Fruit fly (Drosophila melanogaster): ENCODE measurements around the gene Gal.
A peak's percentile ranks its signal among the peaks of the same experiment; 100 is the strongest.

Gal gene

DNA sequence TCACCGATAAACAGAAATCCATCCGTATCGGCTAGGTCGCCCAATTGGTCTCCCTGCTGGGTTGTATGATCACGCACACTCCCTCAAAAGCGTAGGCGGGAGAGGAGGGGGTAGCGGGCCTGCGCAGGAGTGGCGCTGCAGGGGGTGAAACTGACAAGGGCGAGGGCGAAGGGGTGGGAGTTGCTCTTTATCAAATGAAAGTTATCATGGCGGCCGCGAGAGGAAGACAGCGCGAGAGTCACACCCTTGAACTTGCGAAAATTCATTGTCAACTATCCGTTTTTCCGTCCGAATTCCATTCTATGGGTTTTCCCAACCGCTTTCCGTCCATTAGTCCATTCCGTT lies 27.6 kb downstream of the Gal start:
- no peak for TF ChIP-seq Hr96 (GFP tag; optimal IDR thresholded peaks at IDR 0.05)
- TF ChIP-seq Crg-1 (GFP tag; optimal IDR thresholded peaks at IDR 0.05) = peak; percentile 17
- TF ChIP-seq CG1620 (GFP tag; optimal IDR thresholded peaks at IDR 0.05) = no peak
- no peak for TF ChIP-seq bab1 (GFP tag; optimal IDR thresholded peaks at IDR 0.05)
- no peak for TF ChIP-seq CG12768 (GFP tag; optimal IDR thresholded peaks at IDR 0.05)

DNA sequence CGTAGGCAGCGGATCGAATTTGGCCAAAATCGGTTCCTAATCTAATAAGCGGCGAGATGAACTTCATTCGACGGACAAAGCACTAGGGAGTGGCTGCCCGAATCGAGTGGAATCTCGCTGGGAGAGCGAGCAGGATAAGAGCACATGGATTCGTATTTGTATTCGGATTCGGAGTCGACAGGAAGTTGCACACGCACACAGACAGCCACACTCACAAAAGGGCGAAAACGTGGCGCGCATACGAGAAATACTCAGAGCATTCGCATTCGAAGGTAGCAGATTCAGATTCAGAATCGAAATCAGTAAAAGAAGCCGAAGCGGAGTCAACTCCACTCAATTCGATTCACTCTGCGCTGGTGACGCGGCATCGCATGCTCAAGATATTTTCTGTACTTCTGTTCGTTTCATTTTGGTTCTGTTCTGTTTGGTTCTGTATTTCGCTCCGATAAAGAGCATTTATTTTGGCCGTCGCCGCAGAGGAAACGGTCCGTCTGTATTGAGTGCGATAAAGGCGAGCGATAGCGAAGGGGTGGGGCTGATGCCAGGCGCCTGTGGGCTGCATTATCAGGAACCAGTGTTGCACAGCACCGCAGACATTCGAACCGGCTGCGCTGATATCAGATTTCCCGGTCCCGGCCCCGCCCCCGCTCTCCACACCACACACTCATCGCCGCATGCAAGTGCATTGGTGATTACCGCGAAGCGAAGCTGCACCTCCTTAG lies 28.1 kb downstream of the Gal start:
- no peak for TF ChIP-seq kay (GFP tag; ENCODE audit: borderline replicate concordance)
- TF ChIP-seq CG33017 (tag; optimal IDR thresholded peaks at IDR 0.05) = no peak
- TF ChIP-seq cic (GFP tag; optimal IDR thresholded peaks at IDR 0.05) = peak; percentile 40
- TF ChIP-seq CG7101 (tag; optimal IDR thresholded peaks at IDR 0.05) = no peak
- TF ChIP-seq cnc (optimal IDR thresholded peaks at IDR 0.05) = no peak
- TF ChIP-seq Hr96 (GFP tag; optimal IDR thresholded peaks at IDR 0.05) = no peak
- TF ChIP-seq Mnt (GFP tag; optimal IDR thresholded peaks at IDR 0.05) = peak; percentile 58
- TF ChIP-seq Crg-1 (GFP tag; optimal IDR thresholded peaks at IDR 0.05) = peak; percentile 34
- TF ChIP-seq CG1620 (GFP tag; optimal IDR thresholded peaks at IDR 0.05) = no peak
- TF ChIP-seq CG14711 (tag; optimal IDR thresholded peaks at IDR 0.05) = no peak
- TF ChIP-seq toe (GFP tag; optimal IDR thresholded peaks at IDR 0.05) = no peak
- TF ChIP-seq Clk (GFP tag; optimal IDR thresholded peaks at IDR 0.05) = no peak
- TF ChIP-seq CG5204 (GFP tag; optimal IDR thresholded peaks at IDR 0.05) = no peak
- no peak for TF ChIP-seq tj (GFP tag; optimal IDR thresholded peaks at IDR 0.05)
- TF ChIP-seq bab1 (GFP tag; optimal IDR thresholded peaks at IDR 0.05) = no peak
- no peak for TF ChIP-seq CG11617 (GFP tag; optimal IDR thresholded peaks at IDR 0.05)
- no peak for TF ChIP-seq CG7045 (GFP tag; optimal IDR thresholded peaks at IDR 0.05)
- TF ChIP-seq pad (GFP tag; optimal IDR thresholded peaks at IDR 0.05) = peak; percentile 30
- TF ChIP-seq ovo (GFP tag; optimal IDR thresholded peaks at IDR 0.05) = no peak
- TF ChIP-seq CG12768 (GFP tag; optimal IDR thresholded peaks at IDR 0.05) = peak; percentile 70

DNA sequence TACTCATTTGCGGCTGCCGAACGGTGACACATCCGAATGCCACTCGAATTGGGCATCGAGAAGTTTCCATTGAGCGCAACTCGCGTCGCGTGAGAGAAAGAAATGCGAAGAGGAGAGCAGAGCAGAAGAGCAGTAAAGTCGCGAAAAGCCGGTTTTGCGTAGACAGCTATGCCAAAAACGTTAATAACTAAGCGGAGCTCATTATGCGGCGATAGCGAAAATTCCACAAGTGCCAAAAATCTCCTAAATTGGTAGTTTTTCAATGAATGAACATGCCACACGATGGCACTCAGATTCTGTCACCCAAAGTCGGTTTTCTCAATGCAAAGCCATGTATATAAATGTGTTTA lies 28.9 kb downstream of the Gal start:
- TF ChIP-seq toe (GFP tag; optimal IDR thresholded peaks at IDR 0.05) = no peak
- TF ChIP-seq Mnt (GFP tag; optimal IDR thresholded peaks at IDR 0.05) = no peak
- TF ChIP-seq kay (GFP tag; ENCODE audit: borderline replicate concordance) = peak; percentile 91
- no peak for TF ChIP-seq ovo (GFP tag; optimal IDR thresholded peaks at IDR 0.05)
- no peak for TF ChIP-seq CG33017 (tag; optimal IDR thresholded peaks at IDR 0.05)

DNA sequence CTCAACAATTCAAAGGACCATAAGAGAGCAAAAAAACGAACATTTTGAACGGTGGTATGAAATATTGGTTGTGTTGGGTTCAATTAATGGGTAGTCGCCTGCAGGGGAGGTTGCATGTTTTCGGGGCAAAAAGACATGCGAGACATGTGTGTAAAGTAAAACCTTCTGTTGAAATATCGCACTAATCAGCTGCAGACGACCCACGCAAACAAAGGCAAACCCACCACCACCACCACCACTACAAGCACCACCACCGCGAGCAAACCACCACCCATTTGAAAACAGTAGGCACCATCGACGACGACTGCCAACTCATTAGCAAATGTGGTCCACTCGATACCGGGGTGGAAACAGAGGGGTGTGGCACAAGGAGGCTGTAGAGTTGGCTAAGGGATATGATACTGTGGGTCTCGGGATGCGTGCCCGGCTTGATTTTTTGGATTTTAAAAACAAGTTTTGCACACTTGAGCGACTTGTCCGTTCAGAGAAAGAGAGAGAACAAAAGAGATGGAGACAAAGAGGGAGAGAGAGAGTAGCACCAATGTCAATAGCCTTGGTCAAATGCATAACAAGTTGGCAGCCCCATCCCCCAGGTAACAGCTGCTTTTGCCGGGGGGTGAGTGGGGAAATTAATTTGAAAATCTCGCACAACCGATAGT lies 29.4 kb downstream of the Gal start:
- TF ChIP-seq CG11617 (GFP tag; optimal IDR thresholded peaks at IDR 0.05) = no peak
- TF ChIP-seq cnc (optimal IDR thresholded peaks at IDR 0.05) = no peak
- TF ChIP-seq tj (GFP tag; optimal IDR thresholded peaks at IDR 0.05) = no peak
- no peak for TF ChIP-seq CG33017 (tag; optimal IDR thresholded peaks at IDR 0.05)
- no peak for TF ChIP-seq CG12768 (GFP tag; optimal IDR thresholded peaks at IDR 0.05)
- TF ChIP-seq CG7045 (GFP tag; optimal IDR thresholded peaks at IDR 0.05) = no peak
- peak; percentile 8 for TF ChIP-seq Crg-1 (GFP tag; optimal IDR thresholded peaks at IDR 0.05)
- TF ChIP-seq pad (GFP tag; optimal IDR thresholded peaks at IDR 0.05) = peak; percentile 47
- no peak for TF ChIP-seq Clk (GFP tag; optimal IDR thresholded peaks at IDR 0.05)
- TF ChIP-seq CG5204 (GFP tag; optimal IDR thresholded peaks at IDR 0.05) = no peak
- no peak for TF ChIP-seq bab1 (GFP tag; optimal IDR thresholded peaks at IDR 0.05)
- no peak for TF ChIP-seq ovo (GFP tag; optimal IDR thresholded peaks at IDR 0.05)
- TF ChIP-seq Mnt (GFP tag; optimal IDR thresholded peaks at IDR 0.05) = no peak
- no peak for TF ChIP-seq CG7101 (tag; optimal IDR thresholded peaks at IDR 0.05)
- peak; percentile 4 for TF ChIP-seq CG1620 (GFP tag; optimal IDR thresholded peaks at IDR 0.05)
- no peak for TF ChIP-seq Hr96 (GFP tag; optimal IDR thresholded peaks at IDR 0.05)
- TF ChIP-seq cic (GFP tag; optimal IDR thresholded peaks at IDR 0.05) = peak; percentile 48
- TF ChIP-seq kay (GFP tag; ENCODE audit: borderline replicate concordance) = no peak

DNA sequence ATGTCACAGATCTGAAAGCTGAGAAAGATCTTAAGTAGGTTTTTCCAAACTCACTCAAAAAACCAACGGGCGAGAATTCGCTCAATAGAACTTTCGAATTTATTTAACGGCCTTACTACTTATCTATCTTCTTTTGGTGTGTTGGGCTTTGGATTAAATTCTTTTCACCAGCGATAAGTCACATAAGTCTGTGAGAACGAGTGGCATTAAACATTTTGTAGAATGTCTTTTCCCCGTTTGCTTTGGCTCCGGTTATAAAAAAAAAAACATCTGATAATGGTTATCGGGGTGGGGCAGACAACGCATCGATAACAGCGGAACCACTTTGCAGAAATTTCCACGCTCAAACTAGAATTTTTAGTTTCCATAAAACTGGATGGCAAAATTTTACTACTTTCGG lies 31.0 kb downstream of the Gal start:
- TF ChIP-seq CG7101 (tag; optimal IDR thresholded peaks at IDR 0.05) = no peak
- no peak for TF ChIP-seq CG11617 (GFP tag; optimal IDR thresholded peaks at IDR 0.05)
- TF ChIP-seq kay (GFP tag; ENCODE audit: borderline replicate concordance) = no peak
- TF ChIP-seq bab1 (GFP tag; optimal IDR thresholded peaks at IDR 0.05) = no peak
- no peak for TF ChIP-seq CG1620 (GFP tag; optimal IDR thresholded peaks at IDR 0.05)
- no peak for TF ChIP-seq Mnt (GFP tag; optimal IDR thresholded peaks at IDR 0.05)
- no peak for TF ChIP-seq CG12768 (GFP tag; optimal IDR thresholded peaks at IDR 0.05)

DNA sequence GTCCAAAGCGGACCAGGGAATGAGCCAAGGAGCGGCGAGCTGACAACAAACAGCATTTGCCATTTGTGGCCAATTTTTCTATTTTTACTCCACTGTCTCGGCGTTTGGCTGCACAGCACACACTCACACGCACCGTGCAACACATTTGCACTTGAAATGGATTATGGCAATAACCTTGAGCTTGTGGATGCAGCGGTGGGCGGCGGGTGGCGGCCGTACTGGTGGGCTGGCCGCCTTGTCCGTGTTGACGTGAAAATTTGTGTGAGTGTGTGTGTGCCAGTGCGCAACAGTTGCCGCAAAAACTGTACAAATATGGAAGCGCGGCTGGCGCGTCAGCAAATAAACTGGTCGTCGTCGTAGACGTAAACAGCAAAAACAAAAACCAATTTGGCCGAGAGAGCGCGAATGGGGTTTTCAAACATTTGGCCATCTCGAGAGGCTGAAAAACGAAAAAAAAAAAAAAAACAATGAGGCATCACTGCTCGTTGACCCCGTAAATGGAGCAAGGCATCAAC lies 31.5 kb downstream of the Gal start:
- TF ChIP-seq toe (GFP tag; optimal IDR thresholded peaks at IDR 0.05) (no peak), CG1620 (GFP tag; optimal IDR thresholded peaks at IDR 0.05) (no peak), CG12768 (GFP tag; optimal IDR thresholded peaks at IDR 0.05) (no peak), tj (GFP tag; optimal IDR thresholded peaks at IDR 0.05) (peak; percentile 26), Crg-1 (GFP tag; optimal IDR thresholded peaks at IDR 0.05) (no peak), CG14711 (tag; optimal IDR thresholded peaks at IDR 0.05) (no peak), Hr96 (GFP tag; optimal IDR thresholded peaks at IDR 0.05) (no peak), CG11617 (GFP tag; optimal IDR thresholded peaks at IDR 0.05) (no peak)
